ENCODE assay signal across 1 fruit fly cellular context in genomic region chr2L:11189116-11189449, dm6.
TF ChIP-seq lines count a peak whose summit lies in the region.

No protein-coding gene starts in this region.

TF ChIP-seq in whole organism, embryonic, 481 proteins besides CTCF, POLR2A, EP300 and RAD21 (continued from another document):
- TF ChIP-seq CG4424 (GFP tag; optimal IDR thresholded peaks at IDR 0.05; lab: Kevin White, UChicago) (peak; percentile 62), Lhr (GFP tag; optimal IDR thresholded peaks at IDR 0.05; lab: Kevin White, UChicago) (peak; percentile 3), CG10209 (GFP tag; optimal IDR thresholded peaks at IDR 0.05; lab: Kevin White, UChicago) (peak; percentile 70)
TF ChIP-seq in whole organism, embryonic: peak in this region for 133.
